Fruit fly (Drosophila melanogaster): Measurements from ENCODE around the gene CG45263.

dm6 chr3R:8327967-8328789, 149.2 kb downstream of the CG45263 start:
- TF ChIP-seq psq (optimal IDR thresholded peaks at IDR 0.05): no peak
- TF ChIP-seq pan (optimal IDR thresholded peaks at IDR 0.05): no peak
- no peak for TF ChIP-seq usp (GFP tag; optimal IDR thresholded peaks at IDR 0.05)
